Fruit fly (Drosophila melanogaster): Measurements from ENCODE around the gene CCT1.
A peak's percentile ranks its signal among the peaks of the same experiment; 100 is the strongest.

CCT1 gene

DNA sequence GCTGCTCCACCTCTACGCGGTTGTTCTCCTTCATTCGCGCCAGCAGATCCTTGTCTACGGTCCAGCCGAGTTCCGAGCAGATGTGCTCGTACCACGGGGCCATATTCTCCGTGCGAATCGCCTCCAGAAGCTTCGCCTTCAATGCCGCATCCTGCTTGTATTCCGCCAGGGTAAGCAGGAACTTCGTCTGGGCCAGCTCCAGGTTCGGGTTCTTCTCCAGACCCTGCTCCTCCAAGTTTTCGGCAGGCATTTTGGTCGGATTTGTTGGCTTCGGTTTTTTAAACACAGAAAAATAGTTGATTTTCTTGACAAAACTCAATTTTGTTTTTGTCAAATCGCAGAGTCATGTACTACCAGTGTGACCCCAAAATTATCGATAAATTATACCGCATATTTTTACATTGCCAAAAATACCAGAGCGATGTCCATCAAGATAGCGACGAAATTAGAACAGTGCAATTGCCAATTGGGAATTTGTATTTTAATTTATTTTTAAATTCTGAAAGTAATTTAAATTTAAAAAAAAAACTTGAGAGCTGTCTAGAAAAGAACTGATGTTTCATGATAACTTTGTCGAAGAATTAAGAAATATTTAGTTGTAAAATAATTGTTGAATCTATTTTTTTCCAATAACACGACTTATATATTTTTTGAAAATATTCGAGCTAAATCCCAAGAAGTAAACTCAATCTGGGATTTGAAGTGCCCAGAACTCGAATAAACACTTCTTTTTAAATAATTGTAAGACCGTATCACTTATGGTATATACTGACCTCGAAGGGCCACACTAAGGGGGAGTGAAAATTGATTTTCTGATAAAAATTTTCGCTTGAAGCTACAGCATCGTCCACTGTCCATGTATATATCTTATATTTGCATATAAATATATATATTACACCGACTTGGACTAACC lies 29.3 kb downstream of the CCT1 start, which contains the start of the genes Rpn7 and AP-2mu (continued):
- TF ChIP-seq exex (tag; optimal IDR thresholded peaks at IDR 0.05) (no peak), CG3407 (GFP tag; optimal IDR thresholded peaks at IDR 0.05) (no peak), Gsc (GFP tag; IDR thresholded peaks at IDR 0.05) (no peak), Mes4 (GFP tag; optimal IDR thresholded peaks at IDR 0.05) (no peak), CG34376 (GFP tag; optimal IDR thresholded peaks at IDR 0.05) (no peak), mld (GFP tag; IDR thresholded peaks at IDR 0.05; ENCODE audit: partially characterized antibody) (no peak), CG11456 (GFP tag; IDR thresholded peaks at IDR 0.05) (no peak), Dp (GFP tag; optimal IDR thresholded peaks at IDR 0.05) (peak; percentile 40), Bdp1 (GFP tag; optimal IDR thresholded peaks at IDR 0.05) (no peak), en (GFP tag; optimal IDR thresholded peaks at IDR 0.05) (no peak), Med (GFP tag) (peak; percentile 54), CG12391 (tag; optimal IDR thresholded peaks at IDR 0.05) (peak; percentile 66), CG6813 (GFP tag; optimal IDR thresholded peaks at IDR 0.05) (no peak), CG17361 (GFP tag; IDR thresholded peaks at IDR 0.05) (peak; percentile 66; the same call in 2 of the 3 replicates), CoRest (tag; optimal IDR thresholded peaks at IDR 0.05) (peak; percentile 53), CG3163 (GFP tag; optimal IDR thresholded peaks at IDR 0.05) (no peak), Ets97D (GFP tag; optimal IDR thresholded peaks at IDR 0.05) (peak; percentile 8), CG11504 (tag; optimal IDR thresholded peaks at IDR 0.05) (no peak), CG16815 (GFP tag; optimal IDR thresholded peaks at IDR 0.05) (no peak), sima (GFP tag; optimal IDR thresholded peaks at IDR 0.05) (no peak), CG33557 (GFP tag; optimal IDR thresholded peaks at IDR 0.05) (no peak), Taf1 (GFP tag; IDR thresholded peaks at IDR 0.05) (no peak), cwo (GFP tag; optimal IDR thresholded peaks at IDR 0.05) (no peak), CG4617 (GFP tag; optimal IDR thresholded peaks at IDR 0.05; ENCODE audit: borderline replicate concordance) (peak; percentile 11), Doc2 (GFP tag; IDR thresholded peaks at IDR 0.05) (no peak), crp (GFP tag; optimal IDR thresholded peaks at IDR 0.05) (peak in 1 of 2 experiments; percentile 25), Adf1 (GFP tag; IDR thresholded peaks at IDR 0.05) (no peak), tap (tag; optimal IDR thresholded peaks at IDR 0.05) (no peak), Myb (GFP tag; optimal IDR thresholded peaks at IDR 0.05) (no peak), insv (GFP tag; optimal IDR thresholded peaks at IDR 0.05) (peak in 1 of 2 experiments; percentile 93), CG3995 (GFP tag; optimal IDR thresholded peaks at IDR 0.05) (no peak), CG10209 (GFP tag; optimal IDR thresholded peaks at IDR 0.05) (no peak), rib (GFP tag; IDR thresholded peaks at IDR 0.05) (no peak), CG4820 (GFP tag; optimal IDR thresholded peaks at IDR 0.05) (no peak), CG4360 (GFP tag; IDR thresholded peaks at IDR 0.05) (no peak), CTCF (GFP tag; optimal IDR thresholded peaks at IDR 0.05) (no peak), bigmax (GFP tag; optimal IDR thresholded peaks at IDR 0.05) (no peak), fu2 (GFP tag; optimal IDR thresholded peaks at IDR 0.05) (no peak), CG10321 (GFP tag; IDR thresholded peaks at IDR 0.05) (no peak), CG30020 (tag; optimal IDR thresholded peaks at IDR 0.05) (peak; percentile 82), pb (GFP tag; optimal IDR thresholded peaks at IDR 0.05) (no peak), dmrt11E (tag; optimal IDR thresholded peaks at IDR 0.05) (no peak), Pdp1 (GFP tag; optimal IDR thresholded peaks at IDR 0.05) (no peak), CG10543 (GFP tag; optimal IDR thresholded peaks at IDR 0.05) (no peak), btn (GFP tag; optimal IDR thresholded peaks at IDR 0.05) (no peak), CG16813 (GFP tag; IDR thresholded peaks at IDR 0.05; ENCODE audit: partially characterized antibody) (no peak), Lpt (GFP tag; optimal IDR thresholded peaks at IDR 0.05) (no peak), CG10267 (tag; optimal IDR thresholded peaks at IDR 0.05) (peak; percentile 55), ken (GFP tag; IDR thresholded peaks at IDR 0.05) (no peak)
